Worm (Caenorhabditis elegans) whole organism, L4/young adult: ENCODE results near the gene R03G8.1.

Experiments used
- W03F9.2 ChIP-seq: fragments of 150-350 bp; optimal IDR thresholded peaks from 2 replicates; lab custom pipeline; 2014; ENCODE audit warnings: missing biosample characterization, missing genetic modification characterization
- dao-5 ChIP-seq: sonication (generic microtip); optimal IDR thresholded peaks from 2 replicates; lab custom pipeline; 2016; ENCODE audit warnings: missing genotype, missing genetic modification characterization, moderate library complexity, missing compliant biosample characterization
- him-1 ChIP-seq: sonication (generic microtip); optimal IDR thresholded peaks from 2 replicates; lab custom pipeline; 2016; ENCODE audit warnings: missing genotype, missing genetic modification reagents, missing genetic modification characterization, missing compliant biosample characterization

- TF ChIP-seq him-1 (tag; lab: Kevin White, UChicago) (no peak), W03F9.2 (tag; lab: Kevin White, UChicago) (no peak), dao-5 (no peak)
Observed at ce11 chrX:13077872-13078271, 6.5 kb upstream of the R03G8.1 start, which contains the start of gene K03A11.4.
